Worm (Caenorhabditis elegans) whole organism, L4 larva: ENCODE results near the gene pde-2.
A peak's percentile ranks its signal among the peaks of the same experiment; 100 is the strongest.

Experiments
- F26F4.8 ChIP-seq: fragments of 200-800 bp; sonication (Bioruptor generic); conservative IDR thresholded peaks from 2 replicates; pipeline ENCODE4 v1.3.6; 2022; ENCODE audit warnings: missing genetic modification characterization, missing compliant biosample characterization
- F37D6.2 ChIP-seq: sonication (generic microtip); optimal IDR thresholded peaks from 2 replicates; lab custom pipeline; 2016; ENCODE audit warnings: mild to moderate bottlenecking, missing genetic modification characterization, missing compliant biosample characterization
- R02D3.7 ChIP-seq: fragments of 150-350 bp; sonication (generic microtip); optimal IDR thresholded peaks from 3 replicates; lab custom pipeline; 2014; ENCODE audit warnings: missing biosample characterization, missing genetic modification characterization
- Y48G9A.11 ChIP-seq: fragments of 200-800 bp; sonication (Bioruptor generic); IDR thresholded peaks from 2 replicates; pipeline ENCODE4 v1.3.6; 2022; ENCODE audit warnings: missing genetic modification reagents, missing genetic modification characterization, missing compliant biosample characterization
- Y5F2A.4 ChIP-seq: fragments of 200-800 bp; sonication (Bioruptor generic); optimal IDR thresholded peaks from 2 replicates; lab custom pipeline; 2018; ENCODE audit warnings: mild to moderate bottlenecking, missing genetic modification characterization, missing compliant biosample characterization
- Y75B8A.6 ChIP-seq: fragments of 200-800 bp; sonication (Bioruptor generic); IDR thresholded peaks from 2 replicates; pipeline ENCODE4 v1.3.6; 2022; ENCODE audit warnings: missing genetic modification reagents, missing genetic modification characterization, missing compliant biosample characterization
- ZK546.5 ChIP-seq, 2 experiments: sonication (generic microtip); optimal IDR thresholded peaks; 2 replicates each; lab custom pipeline; 2017; ENCODE audit warnings: missing biosample characterization in 2 of 2, missing genetic modification characterization in 2 of 2
- arid-1 ChIP-seq: fragments of 200-800 bp; sonication (Bioruptor generic); conservative IDR thresholded peaks from 2 replicates; pipeline ENCODE4 v1.3.6; 2022; ENCODE audit warnings: missing genetic modification reagents, missing genetic modification characterization, missing compliant biosample characterization
- ceh-20 ChIP-seq: fragments of 200-800 bp; sonication (Bioruptor generic); IDR thresholded peaks from 2 replicates; pipeline ENCODE4 v1.3.6; 2022; ENCODE audit warnings: missing genetic modification reagents, missing genetic modification characterization, missing compliant biosample characterization
- ces-1 ChIP-seq: fragments of 150-350 bp; sonication (generic microtip); optimal IDR thresholded peaks from 4 replicates; lab custom pipeline; 2014; ENCODE audit warnings: missing biosample characterization, missing genetic modification reagents, missing genetic modification characterization
- ctbp-1 ChIP-seq: fragments of 200-800 bp; sonication (Bioruptor generic); IDR thresholded peaks from 2 replicates; pipeline ENCODE4 v1.3.6; 2022; ENCODE audit warnings: missing genetic modification reagents, missing genetic modification characterization, missing compliant biosample characterization
- daf-16 ChIP-seq, 3 experiments: sonication (generic microtip); optimal IDR thresholded peaks; 2 replicates each; lab custom pipeline; 2016 to 2017; ENCODE audit warnings: missing genetic modification characterization in 3 of 3, missing genetic modification reagents in 3 of 3, mild to moderate bottlenecking in 2 of 3, missing compliant biosample characterization in 2 of 3, missing biosample characterization in 1 of 3, moderate library complexity in 1 of 3
- daf-8 ChIP-seq: fragments of 200-800 bp; sonication (Bioruptor generic); IDR thresholded peaks from 2 replicates; pipeline ENCODE4 v1.3.6; 2022; ENCODE audit warnings: missing genetic modification characterization, missing compliant biosample characterization
- dmd-8 ChIP-seq: fragments of 200-800 bp; sonication (Bioruptor generic); IDR thresholded peaks from 2 replicates; pipeline ENCODE4 v1.3.6; 2022; ENCODE audit warnings: missing genetic modification characterization, missing compliant biosample characterization
- dmd-9 ChIP-seq: fragments of 200-800 bp; sonication (Bioruptor generic); IDR thresholded peaks from 2 replicates; pipeline ENCODE4 v1.3.6; 2022; ENCODE audit warnings: missing genetic modification reagents, missing genetic modification characterization, missing compliant biosample characterization
- duxl-1 ChIP-seq: sonication (generic microtip); optimal IDR thresholded peaks from 2 replicates; lab custom pipeline; 2016; ENCODE audit warnings: mild to moderate bottlenecking, missing genetic modification characterization, moderate library complexity, missing compliant biosample characterization; ENCODE audit not compliant: poor library complexity
- dve-1 ChIP-seq: sonication (generic microtip); optimal IDR thresholded peaks from 2 replicates; lab custom pipeline; 2017; ENCODE audit warnings: antibody characterized with exemption, mild to moderate bottlenecking, missing genetic modification characterization, missing compliant biosample characterization; ENCODE audit not compliant: insufficient read depth
- egl-43 ChIP-seq: fragments of 200-800 bp; sonication (Bioruptor generic); IDR thresholded peaks from 2 replicates; pipeline ENCODE4 v1.3.6; 2022; ENCODE audit warnings: missing genetic modification reagents, missing genetic modification characterization, missing compliant biosample characterization
- gei-8 ChIP-seq: fragments of 200-800 bp; sonication (Bioruptor generic); optimal IDR thresholded peaks from 2 replicates; lab custom pipeline; 2018; ENCODE audit warnings: mild to moderate bottlenecking, missing genetic modification characterization, missing compliant biosample characterization
- hlh-11 ChIP-seq: fragments of 200-800 bp; sonication (Bioruptor generic); optimal IDR thresholded peaks from 2 replicates; lab custom pipeline; 2018; ENCODE audit warnings: mild to moderate bottlenecking, missing genetic modification characterization, missing compliant biosample characterization
- hlh-30 ChIP-seq: sonication (generic microtip); optimal IDR thresholded peaks from 2 replicates; lab custom pipeline; 2017; ENCODE audit warnings: antibody characterized with exemption, mild to moderate bottlenecking, missing genetic modification characterization, missing compliant biosample characterization; ENCODE audit not compliant: insufficient read depth
- lim-7 ChIP-seq: fragments of 200-800 bp; sonication (Bioruptor generic); IDR thresholded peaks from 2 replicates; pipeline ENCODE4 v1.3.6; 2022; ENCODE audit warnings: missing genetic modification characterization, missing compliant biosample characterization
- lin-13 ChIP-seq: fragments of 150-350 bp; optimal IDR thresholded peaks from 2 replicates; lab custom pipeline; 2014; ENCODE audit warnings: missing biosample characterization, missing genetic modification reagents, missing genetic modification characterization
- lin-38 ChIP-seq: fragments of 200-800 bp; sonication (Bioruptor generic); IDR thresholded peaks from 2 replicates; pipeline ENCODE4 v1.3.6; 2022; ENCODE audit warnings: missing genetic modification reagents, missing genetic modification characterization, missing compliant biosample characterization
- madf-5 ChIP-seq, 2 experiments: fragments of 200-800 bp; sonication (Bioruptor generic); IDR thresholded peaks; 2 replicates each; pipeline ENCODE4 v1.3.6; 2022; ENCODE audit warnings: missing compliant biosample characterization in 2 of 2, missing genetic modification characterization in 2 of 2
- mdl-1 ChIP-seq, 2 experiments: fragments of 150-350 bp in 1 of 2; sonication (generic microtip) in 1 of 2; optimal IDR thresholded peaks; 2 replicates each; lab custom pipeline; 2014 to 2017; ENCODE audit warnings: missing biosample characterization in 2 of 2, missing genetic modification characterization in 2 of 2
- mes-2 ChIP-seq: sonication (generic microtip); optimal IDR thresholded peaks from 2 replicates; lab custom pipeline; 2016; ENCODE audit warnings: missing genotype, mild to moderate bottlenecking, missing genetic modification characterization, missing compliant biosample characterization; ENCODE audit not compliant: poor library complexity, severe bottlenecking
- mxl-2 ChIP-seq: fragments of 200-800 bp; sonication (Bioruptor generic); conservative IDR thresholded peaks from 2 replicates; pipeline ENCODE4 v1.3.6; 2022; ENCODE audit warnings: missing genetic modification reagents, missing genetic modification characterization, missing compliant biosample characterization
- mxl-3 ChIP-seq: fragments of 200-800 bp; sonication (Bioruptor generic); optimal IDR thresholded peaks from 2 replicates; lab custom pipeline; 2018; ENCODE audit warnings: mild to moderate bottlenecking, missing genetic modification characterization, missing compliant biosample characterization
- nhr-111 ChIP-seq: fragments of 200-800 bp; sonication (Bioruptor generic); optimal IDR thresholded peaks from 2 replicates; lab custom pipeline; 2018; ENCODE audit warnings: mild to moderate bottlenecking, missing genetic modification characterization, missing compliant biosample characterization
- nhr-237 ChIP-seq: sonication (generic microtip); optimal IDR thresholded peaks from 2 replicates; lab custom pipeline; 2017; ENCODE audit warnings: missing biosample characterization, missing genetic modification characterization
- nhr-25 ChIP-seq: sonication (generic microtip); optimal IDR thresholded peaks from 2 replicates; lab custom pipeline; 2017; ENCODE audit warnings: missing genetic modification characterization, mild to moderate bottlenecking, missing compliant biosample characterization, antibody characterized with exemption, moderate library complexity, borderline replicate concordance; ENCODE audit not compliant: insufficient read depth
- nhr-41 ChIP-seq: fragments of 200-800 bp; sonication (Bioruptor generic); IDR thresholded peaks from 2 replicates; pipeline ENCODE4 v1.3.6; 2022; ENCODE audit warnings: missing genetic modification reagents, missing genetic modification characterization, missing compliant biosample characterization
- nhr-42 ChIP-seq: fragments of 200-800 bp; sonication (Bioruptor generic); IDR thresholded peaks from 2 replicates; pipeline ENCODE4 v1.3.6; 2022; ENCODE audit warnings: missing genetic modification characterization, missing compliant biosample characterization
- nhr-48 ChIP-seq: sonication (generic microtip); optimal IDR thresholded peaks from 2 replicates; lab custom pipeline; 2016; ENCODE audit warnings: mild to moderate bottlenecking, missing genetic modification characterization, missing compliant biosample characterization
- nhr-76 ChIP-seq: fragments of 150-350 bp; optimal IDR thresholded peaks from 2 replicates; lab custom pipeline; 2014; ENCODE audit warnings: missing biosample characterization, missing genetic modification characterization
- pha-4 ChIP-seq, 2 experiments: fragments of 150-350 bp in 1 of 2; fragments of 200-800 bp in 1 of 2; sonication (Bioruptor generic) in 1 of 2; IDR thresholded peaks in 1 of 2; optimal IDR thresholded peaks in 1 of 2; 2 replicates each; pipeline versions ENCODE4 v1.3.6 to Lab custom; 2014 to 2022; ENCODE audit warnings: missing genetic modification characterization in 2 of 2, missing genetic modification reagents in 2 of 2, missing biosample characterization in 1 of 2, missing compliant biosample characterization in 1 of 2
- pqm-1 ChIP-seq: sonication (generic microtip); optimal IDR thresholded peaks from 2 replicates; lab custom pipeline; 2017; ENCODE audit warnings: missing biosample characterization, missing genetic modification characterization
- rbr-2 ChIP-seq: sonication (generic microtip); optimal IDR thresholded peaks from 2 replicates; lab custom pipeline; 2016; ENCODE audit warnings: missing genotype, missing genetic modification characterization, missing compliant biosample characterization
- sdz-12 ChIP-seq: fragments of 200-800 bp; sonication (Bioruptor generic); optimal IDR thresholded peaks from 2 replicates; lab custom pipeline; 2018; ENCODE audit warnings: mild to moderate bottlenecking, missing genetic modification characterization, missing compliant biosample characterization
- snpc-1.2 ChIP-seq: fragments of 200-800 bp; sonication (Bioruptor generic); IDR thresholded peaks from 2 replicates; pipeline ENCODE4 v1.3.6; 2022; ENCODE audit warnings: missing genetic modification reagents, missing genetic modification characterization, missing compliant biosample characterization
- snpc-4 ChIP-seq: fragments of 150-350 bp; optimal IDR thresholded peaks from 2 replicates; lab custom pipeline; 2014; ENCODE audit warnings: missing biosample characterization, missing genetic modification characterization
- spr-1 ChIP-seq: sonication (generic microtip); optimal IDR thresholded peaks from 2 replicates; lab custom pipeline; 2016; ENCODE audit warnings: mild to moderate bottlenecking, missing genetic modification characterization, missing compliant biosample characterization
- tra-1 ChIP-seq: fragments of 200-800 bp; sonication (Bioruptor generic); IDR thresholded peaks from 2 replicates; pipeline ENCODE4 v1.3.6; 2022; ENCODE audit warnings: missing genetic modification reagents, missing genetic modification characterization, missing compliant biosample characterization
- unc-62 ChIP-seq, 3 experiments: fragments of 150-350 bp in 1 of 3; sonication (generic microtip); optimal IDR thresholded peaks in 2 of 3; peaks in 1 of 3; 1 replicate in 1 of 3; 2 replicates in 2 of 3; lab custom pipeline; 2014 to 2017; ENCODE audit warnings: missing biosample characterization in 3 of 3, missing genetic modification characterization in 3 of 3, missing genetic modification reagents in 3 of 3, missing genotype in 1 of 3
- zip-2 ChIP-seq: fragments of 150-350 bp; optimal IDR thresholded peaks from 2 replicates; lab custom pipeline; 2014; ENCODE audit warnings: missing biosample characterization, missing genetic modification characterization
- ztf-7 ChIP-seq: fragments of 150-350 bp; optimal IDR thresholded peaks from 2 replicates; lab custom pipeline; 2014; ENCODE audit warnings: missing biosample characterization, missing genetic modification characterization

Gene pde-2

ce11 chrIII:8937571-8937970, 44.1 kb downstream of the pde-2 start:
- peak; percentile 62; the same call in 1 of the 2 replicates for TF ChIP-seq nhr-42 (GFP tag; lab: Robert Waterston, UW)
- no peak for TF ChIP-seq daf-8 (GFP tag; lab: Robert Waterston, UW)
- peak; percentile 90 for TF ChIP-seq mes-2 (tag; lab: Kevin White, UChicago)
- TF ChIP-seq pha-4 (GFP tag; IDR thresholded peaks at IDR 0.05; lab: Robert Waterston, UW), result peak; percentile 82
- TF ChIP-seq pha-4 (tag; optimal IDR thresholded peaks at IDR 0.05; lab: Kevin White, UChicago), result no peak
- no peak for TF ChIP-seq snpc-4 (tag; lab: Kevin White, UChicago)
- TF ChIP-seq rbr-2 (tag; lab: Kevin White, UChicago), result peak; percentile 88
- no peak for TF ChIP-seq nhr-76 (tag; lab: Kevin White, UChicago)
- TF ChIP-seq mxl-2 (GFP tag; lab: Robert Waterston, UW), result 0 out of 2 replicates have a peak, but pooled peaks have one; percentile 57
- TF ChIP-seq F26F4.8 (GFP tag; lab: Robert Waterston, UW), result peak; percentile 71; the same call in 1 of the 2 replicates
- no peak for TF ChIP-seq dmd-9 (GFP tag; lab: Robert Waterston, UW)
- TF ChIP-seq gei-8 (GFP tag; lab: Kevin White, UChicago), result peak; percentile 62
- TF ChIP-seq hlh-30 (tag; lab: Kevin White, UChicago), result peak; percentile 63
- TF ChIP-seq madf-5 (GFP tag; IDR thresholded peaks at IDR 0.05; lab: Robert Waterston, UW), result peak; percentile 63 to 75; a peak in 2 of 4 replicates
- peak; percentile 77 for TF ChIP-seq Y5F2A.4 (GFP tag; lab: Kevin White, UChicago)
- peak; percentile 72 for TF ChIP-seq duxl-1
- TF ChIP-seq lin-13, result peak; percentile 73
- TF ChIP-seq nhr-41 (GFP tag; lab: Robert Waterston, UW), result peak; percentile 91
- no peak; the same call in 1 of the 2 replicates for TF ChIP-seq ceh-20
- TF ChIP-seq snpc-1.2 (GFP tag; lab: Robert Waterston, UW), result no peak
- no peak for TF ChIP-seq nhr-237 (tag; lab: Kevin White, UChicago)
- peak; percentile 46 for TF ChIP-seq ztf-7
- no peak for TF ChIP-seq ces-1 (GFP tag; lab: Kevin White, UChicago)
- peak; percentile 75 for TF ChIP-seq mxl-3 (GFP tag; lab: Kevin White, UChicago)
- TF ChIP-seq nhr-111 (GFP tag; lab: Kevin White, UChicago), result peak; percentile 45
- peak; percentile 78; the same call in 1 of the 2 replicates for TF ChIP-seq dmd-8 (GFP tag; lab: Robert Waterston, UW)
- TF ChIP-seq daf-16 (GFP tag; optimal IDR thresholded peaks at IDR 0.05; lab: Kevin White, UChicago), result peak; percentile 78 to 89
- no peak for TF ChIP-seq daf-16 (tag; optimal IDR thresholded peaks at IDR 0.05; lab: Kevin White, UChicago)
- TF ChIP-seq F37D6.2, result peak; percentile 50
- TF ChIP-seq lin-38 (GFP tag; lab: Robert Waterston, UW), result no peak; the same call in 1 of the 2 replicates
- peak in 1 of 2 experiments; percentile 99 for TF ChIP-seq unc-62 (GFP tag; optimal IDR thresholded peaks at IDR 0.05 in 1 of 2; lab: Kevin White, UChicago)
- no peak for TF ChIP-seq unc-62 (tag; optimal IDR thresholded peaks at IDR 0.05; lab: Kevin White, UChicago)
- TF ChIP-seq dve-1 (tag; lab: Kevin White, UChicago), result no peak
- peak; percentile 71 for TF ChIP-seq tra-1 (GFP tag; lab: Robert Waterston, UW)
- no peak for TF ChIP-seq zip-2 (tag; lab: Kevin White, UChicago)
- TF ChIP-seq ZK546.5 (tag; optimal IDR thresholded peaks at IDR 0.05; lab: Kevin White, UChicago), result no peak
- TF ChIP-seq R02D3.7 (tag; lab: Kevin White, UChicago), result no peak
- TF ChIP-seq Y75B8A.6 (GFP tag; lab: Robert Waterston, UW), result peak; percentile 88; the same call in 1 of the 2 replicates
- TF ChIP-seq ctbp-1, result peak; percentile 89
- TF ChIP-seq pqm-1 (tag; lab: Kevin White, UChicago), result no peak
- no peak; the same call in 1 of the 2 replicates for TF ChIP-seq egl-43
- TF ChIP-seq lim-7, result peak; percentile 94
- TF ChIP-seq mdl-1 (tag; optimal IDR thresholded peaks at IDR 0.05; lab: Kevin White, UChicago), result peak in 1 of 2 experiments; percentile 70
- TF ChIP-seq arid-1, result peak; percentile 87
- TF ChIP-seq nhr-25, result peak; percentile 54
- TF ChIP-seq sdz-12 (GFP tag; lab: Kevin White, UChicago), result peak; percentile 44
- TF ChIP-seq hlh-11 (tag; lab: Kevin White, UChicago), result peak; percentile 81
- TF ChIP-seq nhr-48, result no peak
- peak; percentile 53; the same call in 1 of the 2 replicates for TF ChIP-seq Y48G9A.11 (GFP tag; lab: Robert Waterston, UW)
- TF ChIP-seq spr-1 (tag; lab: Kevin White, UChicago), result peak; percentile 73
